Worm (Caenorhabditis elegans): ENCODE measurements around the gene ugt-24.

- TF ChIP-seq mab-5 (tag; optimal IDR thresholded peaks at IDR 0.05) (no peak), unc-62 (GFP tag; optimal IDR thresholded peaks at IDR 0.05) (no peak), zip-8 (tag; optimal IDR thresholded peaks at IDR 0.05) (no peak), snpc-4 (tag; optimal IDR thresholded peaks at IDR 0.05) (no peak), ztf-11 (tag; optimal IDR thresholded peaks at IDR 0.05) (no peak), pha-4 (tag; optimal IDR thresholded peaks at IDR 0.05) (no peak)
These were observed 44.1 kb upstream of the ugt-24 start, which contains the start of gene T13A10.64 for ce11 chrIV:6254635-6255034.

Measured in whole organism, mixed stage, embryonic.